Worm (Caenorhabditis elegans): ENCODE results near the gene magi-1.

DNA sequence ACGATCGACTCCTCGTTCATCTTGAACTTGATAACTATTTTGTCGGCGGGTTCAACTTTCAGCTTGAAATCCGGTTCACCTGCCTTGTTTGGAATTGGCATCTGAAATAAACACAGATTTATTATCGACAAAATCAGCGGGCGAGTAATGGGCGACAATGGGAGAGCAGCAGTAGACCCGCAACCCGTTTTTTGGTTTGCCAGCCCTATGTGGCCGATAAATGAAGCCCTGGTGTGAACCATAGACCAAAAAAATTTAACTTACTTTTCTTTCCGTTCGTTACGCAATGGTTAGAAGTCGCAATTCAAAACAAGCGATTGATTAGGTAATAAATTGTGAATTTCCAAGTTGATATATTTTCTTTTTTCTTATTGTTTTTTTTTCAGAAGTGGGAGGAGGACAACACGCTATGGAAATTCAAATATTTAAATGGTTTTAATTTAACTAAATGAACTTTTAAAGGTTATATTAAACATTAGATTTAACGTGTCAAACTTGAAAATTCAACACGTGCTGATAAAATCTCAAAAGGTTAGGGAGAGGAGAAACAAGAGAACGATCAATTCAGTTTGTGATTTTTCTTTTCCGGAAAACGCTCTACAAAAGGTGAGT, 11.0 kb upstream of the magi-1 start, which contains the start of the genes T22B3.3 and alg-3:
- TF ChIP-seq him-1 (tag; optimal IDR thresholded peaks at IDR 0.05) (no peak), dao-5 (tag; optimal IDR thresholded peaks at IDR 0.05) (no peak), W03F9.2 (tag; optimal IDR thresholded peaks at IDR 0.05) (no peak)

Data from whole organism, L4/young adult.